Worm (Caenorhabditis elegans) whole organism, L2 larva: ENCODE results near the gene fut-4.

Experiments used
- R02D3.7 ChIP-seq: fragments of 150-350 bp; optimal IDR thresholded peaks from 2 replicates; lab custom pipeline; 2014; ENCODE audit warnings: missing biosample characterization, missing genetic modification characterization
- ama-1 ChIP-seq: fragments of 150-350 bp; optimal IDR thresholded peaks from 2 replicates; lab custom pipeline; 2018; ENCODE audit warnings: inconsistent platforms
- blmp-1 ChIP-seq: sonication (generic microtip); optimal IDR thresholded peaks from 2 replicates; lab custom pipeline; 2017; ENCODE audit warnings: missing genetic modification characterization, mild to moderate bottlenecking, missing compliant biosample characterization, antibody characterized with exemption, moderate library complexity; ENCODE audit not compliant: insufficient read depth
- ceh-16 ChIP-seq: fragments of 150-350 bp; optimal IDR thresholded peaks from 2 replicates; lab custom pipeline; 2014; ENCODE audit warnings: missing biosample characterization, missing genetic modification characterization
- egl-27 ChIP-seq: sonication (generic microtip); optimal IDR thresholded peaks from 3 replicates; lab custom pipeline; 2017; ENCODE audit warnings: missing biosample characterization, missing genetic modification reagents, missing genetic modification characterization
- fos-1 ChIP-seq: fragments of 150-350 bp; optimal IDR thresholded peaks from 2 replicates; lab custom pipeline; 2014; ENCODE audit warnings: missing biosample characterization, missing genetic modification characterization
- lsy-2 ChIP-seq, 2 experiments: fragments of 150-350 bp in 1 of 2; sonication (generic microtip) in 1 of 2; optimal IDR thresholded peaks; 2 replicates each; lab custom pipeline; 2014 to 2017; ENCODE audit warnings: missing biosample characterization in 2 of 2, missing genetic modification characterization in 2 of 2
- nhr-25 ChIP-seq: fragments of 150-350 bp; sonication (generic microtip); optimal IDR thresholded peaks from 3 replicates; lab custom pipeline; 2014; ENCODE audit warnings: missing biosample characterization, missing genetic modification characterization
- skn-1 ChIP-seq: sonication (generic microtip); optimal IDR thresholded peaks from 2 replicates; lab custom pipeline; 2017; ENCODE audit warnings: missing biosample characterization, missing genetic modification characterization
- unc-62 ChIP-seq: fragments of 150-350 bp; optimal IDR thresholded peaks from 2 replicates; lab custom pipeline; 2014; ENCODE audit warnings: missing biosample characterization, missing genetic modification reagents, missing genetic modification characterization
- ztf-11 ChIP-seq: sonication (generic microtip); optimal IDR thresholded peaks from 2 replicates; lab custom pipeline; 2017; ENCODE audit warnings: missing biosample characterization, missing genetic modification characterization

DNA sequence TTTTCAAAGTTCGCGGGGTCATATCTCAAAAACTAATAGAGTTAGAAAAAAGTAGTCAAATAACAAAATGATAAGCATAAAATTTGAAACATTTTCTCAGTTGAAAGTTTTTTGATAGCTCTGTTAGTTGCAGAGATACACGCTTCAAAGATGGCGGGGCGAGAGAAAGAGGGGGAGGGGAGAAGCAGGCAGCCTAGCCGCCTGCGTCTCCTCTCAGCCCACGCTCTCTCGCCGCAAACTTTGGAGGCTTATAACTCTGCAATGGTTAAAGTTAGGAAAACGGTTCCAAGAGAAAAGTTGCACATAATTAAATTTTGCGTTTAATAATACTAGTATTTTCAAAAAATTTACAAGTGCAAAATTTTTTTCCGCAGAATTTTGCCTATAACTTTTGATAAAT, 20.6 kb downstream of the fut-4 start:
- TF ChIP-seq nhr-25 (tag; lab: Kevin White, UChicago) (no peak), ztf-11 (no peak), lsy-2 (tag; optimal IDR thresholded peaks at IDR 0.05; lab: Kevin White, UChicago) (no peak), ceh-16 (tag; lab: Kevin White, UChicago) (no peak), egl-27 (tag; lab: Kevin White, UChicago) (no peak), unc-62 (no peak), skn-1 (tag; lab: Kevin White, UChicago) (no peak), fos-1 (tag; lab: Kevin White, UChicago) (no peak), ama-1 (lab: Kevin White, UChicago) (no peak), blmp-1 (tag; lab: Kevin White, UChicago) (no peak), R02D3.7 (tag; lab: Kevin White, UChicago) (no peak)
